Fruit fly (Drosophila melanogaster): ENCODE measurements around the gene CG6321.

CG6321 gene

DNA sequence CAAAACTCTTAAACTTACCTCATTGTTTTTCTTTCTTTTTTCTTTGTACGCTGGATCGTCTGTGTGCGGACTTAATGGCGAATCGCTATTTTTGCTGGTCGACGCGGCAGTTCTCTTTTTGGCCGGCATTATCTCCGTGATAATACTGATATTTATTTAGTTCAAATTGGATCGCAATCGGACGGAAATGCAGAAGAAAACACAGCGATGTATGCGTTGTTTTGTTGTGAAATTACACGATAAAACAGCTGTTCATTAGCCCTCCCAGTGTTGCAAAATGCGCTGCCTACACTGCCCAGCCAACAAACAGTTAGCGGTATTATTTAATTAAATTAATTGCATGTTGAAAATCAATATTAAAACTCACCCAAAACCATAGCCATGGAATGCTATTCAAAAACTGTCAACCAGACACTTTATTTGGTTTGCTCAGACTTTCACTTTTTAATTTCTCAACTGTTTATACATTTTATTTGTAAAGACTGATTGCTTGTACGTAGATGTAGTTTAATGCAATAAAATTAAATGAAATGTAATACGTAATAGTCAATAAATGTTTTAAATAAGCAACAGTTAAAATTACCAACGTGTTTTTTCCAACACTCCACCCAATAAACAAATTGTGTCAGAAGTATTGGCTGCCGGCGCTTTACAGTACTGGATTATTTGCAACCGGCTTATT lies 37.1 kb upstream of the CG6321 start, which contains the start of the genes Irbp18 and APP-BP1 (continued):
- peak; percentile 92 to 95 for TF ChIP-seq crp (GFP tag; optimal IDR thresholded peaks at IDR 0.05)
- TF ChIP-seq CkIIα-i1 (GFP tag; IDR thresholded peaks at IDR 0.05), result 0 out of 2 replicates have a peak, but pooled peaks have one; percentile 31
- no peak for TF ChIP-seq usp (GFP tag; optimal IDR thresholded peaks at IDR 0.05)
- peak; percentile 94 for TF ChIP-seq Dad (GFP tag; optimal IDR thresholded peaks at IDR 0.05)
- TF ChIP-seq CG9437 (GFP tag; optimal IDR thresholded peaks at IDR 0.05), result peak; percentile 92
- peak; percentile 82 for TF ChIP-seq CG5180 (GFP tag; optimal IDR thresholded peaks at IDR 0.05)
- peak; percentile 92 for TF ChIP-seq jing (GFP tag; optimal IDR thresholded peaks at IDR 0.05)
- peak; percentile 87 for TF ChIP-seq nerfin-1 (tag; optimal IDR thresholded peaks at IDR 0.05)
- peak; percentile 83 for TF ChIP-seq Myb (GFP tag; optimal IDR thresholded peaks at IDR 0.05)
- peak; percentile 93 for TF ChIP-seq phol (tag; optimal IDR thresholded peaks at IDR 0.05)
- peak; percentile 89 for TF ChIP-seq fd96Cb (tag; optimal IDR thresholded peaks at IDR 0.05)
- TF ChIP-seq oc (tag; optimal IDR thresholded peaks at IDR 0.05), result peak; percentile 76
- TF ChIP-seq sisA (GFP tag; IDR thresholded peaks at IDR 0.05), result peak; percentile 84
- peak; percentile 92 for TF ChIP-seq Side (GFP tag; optimal IDR thresholded peaks at IDR 0.05)
- TF ChIP-seq CG18619 (GFP tag; optimal IDR thresholded peaks at IDR 0.05), result peak; percentile 95
- TF ChIP-seq jumu (GFP tag; optimal IDR thresholded peaks at IDR 0.05), result peak; percentile 92
- peak; percentile 91 for TF ChIP-seq CG8388 (GFP tag; optimal IDR thresholded peaks at IDR 0.05)
- peak; percentile 86 for TF ChIP-seq Antp (GFP tag; optimal IDR thresholded peaks at IDR 0.05)
- TF ChIP-seq stwl (tag; optimal IDR thresholded peaks at IDR 0.05), result peak; percentile 68
- TF ChIP-seq slou (GFP tag; optimal IDR thresholded peaks at IDR 0.05), result peak; percentile 90
- TF ChIP-seq Vsx1 (GFP tag; optimal IDR thresholded peaks at IDR 0.05), result peak; percentile 84
- peak; percentile 90 for TF ChIP-seq Ptx1 (GFP tag; IDR thresholded peaks at IDR 0.05)
- peak; percentile 85 for TF ChIP-seq tgo (GFP tag; IDR thresholded peaks at IDR 0.05)
- TF ChIP-seq CG17912 (GFP tag; optimal IDR thresholded peaks at IDR 0.05), result peak; percentile 47
- 0 out of 4 replicates have a peak, but pooled peaks have one; percentile 4 for TF ChIP-seq chinmo (GFP tag; IDR thresholded peaks at IDR 0.05; ENCODE audit: partially characterized antibody)
- no peak for TF ChIP-seq cad (GFP tag; optimal IDR thresholded peaks at IDR 0.05)
- TF ChIP-seq gsb (GFP tag; IDR thresholded peaks at IDR 0.05), result peak; percentile 72
- TF ChIP-seq CG4282 (GFP tag; optimal IDR thresholded peaks at IDR 0.05), result peak; percentile 89
- peak; percentile 96 for TF ChIP-seq chn (GFP tag; optimal IDR thresholded peaks at IDR 0.05)
- TF ChIP-seq CG15696 (tag; optimal IDR thresholded peaks at IDR 0.05), result peak; percentile 73
- TF ChIP-seq ewg (GFP tag; optimal IDR thresholded peaks at IDR 0.05), result peak; percentile 87
- TF ChIP-seq btn (GFP tag; optimal IDR thresholded peaks at IDR 0.05), result peak; percentile 91
- no peak for TF ChIP-seq ato (GFP tag; IDR thresholded peaks at IDR 0.05; ENCODE audit: partially characterized antibody)
- TF ChIP-seq eyg (GFP tag; optimal IDR thresholded peaks at IDR 0.05), result peak; percentile 79
- TF ChIP-seq CG11504 (tag; optimal IDR thresholded peaks at IDR 0.05), result peak; percentile 92
- TF ChIP-seq hkb (optimal IDR thresholded peaks at IDR 0.05), result peak; percentile 50
- peak; percentile 88 for TF ChIP-seq hkb (GFP tag; IDR thresholded peaks at IDR 0.05)
- TF ChIP-seq Trl (optimal IDR thresholded peaks at IDR 0.05), result no peak
- TF ChIP-seq Trl (GFP tag; optimal IDR thresholded peaks at IDR 0.05), result peak; percentile 92
- TF ChIP-seq Atf-2 (GFP tag; optimal IDR thresholded peaks at IDR 0.05), result peak; percentile 92
- peak; percentile 65 for TF ChIP-seq onecut (GFP tag; IDR thresholded peaks at IDR 0.05)
- peak; percentile 25 for TF ChIP-seq CG9797 (GFP tag; optimal IDR thresholded peaks at IDR 0.05)
- TF ChIP-seq ems (GFP tag; optimal IDR thresholded peaks at IDR 0.05), result peak; percentile 96
- TF ChIP-seq CG10209 (GFP tag; optimal IDR thresholded peaks at IDR 0.05), result peak; percentile 96
- TF ChIP-seq CG2116 (GFP tag; optimal IDR thresholded peaks at IDR 0.05), result peak; percentile 88
- TF ChIP-seq B-H2 (GFP tag; optimal IDR thresholded peaks at IDR 0.05), result peak; percentile 91
- peak; percentile 90 for TF ChIP-seq Blimp-1 (GFP tag; optimal IDR thresholded peaks at IDR 0.05)
- TF ChIP-seq tll (GFP tag; optimal IDR thresholded peaks at IDR 0.05), result peak in 1 of 2 experiments; percentile 37
- peak; percentile 85 for TF ChIP-seq CG12299 (tag; optimal IDR thresholded peaks at IDR 0.05)

Measured in whole organism, embryonic.